Fruit fly (Drosophila melanogaster): ENCODE measurements around the gene CG11373.

The CG11373 gene

DNA sequence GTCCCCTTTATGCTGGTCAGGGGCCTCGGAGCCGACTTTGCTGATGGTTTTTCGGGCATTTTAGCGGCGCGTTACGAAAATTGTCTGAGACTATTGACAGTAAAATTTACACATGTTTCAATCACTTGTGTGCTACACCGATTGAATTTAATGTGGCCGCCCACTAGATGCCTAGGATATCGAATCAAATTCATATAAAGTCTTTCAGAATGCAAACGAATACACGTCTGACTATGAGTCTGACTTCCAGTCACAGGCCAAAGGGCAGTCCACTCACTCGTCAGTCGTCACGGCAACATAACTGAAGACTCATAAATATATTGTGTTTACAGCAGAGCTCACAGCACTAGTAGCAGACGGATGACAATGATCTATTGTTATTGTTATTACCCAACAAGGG, at the start of gene CG11373:
Gene CG11373 (minus strand): TSS at position 101 of the 400 bp plus-strand sequence.
- TF ChIP-seq CG17801 (GFP tag; optimal IDR thresholded peaks at IDR 0.05; ENCODE audit: partially characterized antibody): no peak

- TF ChIP-seq CG17801 (GFP tag; optimal IDR thresholded peaks at IDR 0.05; ENCODE audit: partially characterized antibody): no peak
Measured at dm6 chr3R:6009510-6010407, 49.0 kb upstream of the CG11373 start.

- TF ChIP-seq CG17801 (GFP tag; optimal IDR thresholded peaks at IDR 0.05; ENCODE audit: partially characterized antibody): peak; percentile 61
Measured at dm6 chr3R:6008202-6009062, 47.6 kb upstream of the CG11373 start, which contains the start of gene Rm62. Rm62 (minus strand) TSS chr3R:6008579.

dm6 chr3R:6007123-6008000, 46.6 kb upstream of the CG11373 start:
- peak; percentile 49 for TF ChIP-seq CG17801 (GFP tag; optimal IDR thresholded peaks at IDR 0.05; ENCODE audit: partially characterized antibody)

DNA sequence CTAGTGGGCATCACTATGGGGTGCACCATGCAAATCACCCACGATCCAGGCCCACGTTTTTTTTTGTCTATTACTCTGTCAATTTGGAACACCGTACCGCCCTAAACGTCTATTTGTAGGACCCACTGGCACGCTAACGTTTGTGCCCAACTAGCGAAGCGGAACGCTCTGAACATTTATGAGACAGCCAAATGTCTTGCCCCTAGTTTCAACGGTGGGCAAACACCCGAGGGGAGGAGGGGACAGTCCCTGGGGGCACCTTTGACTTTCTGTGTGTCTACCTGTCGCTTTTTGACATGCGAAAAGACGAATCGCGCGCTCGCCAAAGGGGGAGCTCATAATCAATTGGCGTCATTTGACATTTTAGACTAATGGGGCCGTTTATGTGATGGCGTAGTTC, 45.8 kb upstream of the CG11373 start:
- no peak for TF ChIP-seq CG17801 (GFP tag; optimal IDR thresholded peaks at IDR 0.05; ENCODE audit: partially characterized antibody)

DNA sequence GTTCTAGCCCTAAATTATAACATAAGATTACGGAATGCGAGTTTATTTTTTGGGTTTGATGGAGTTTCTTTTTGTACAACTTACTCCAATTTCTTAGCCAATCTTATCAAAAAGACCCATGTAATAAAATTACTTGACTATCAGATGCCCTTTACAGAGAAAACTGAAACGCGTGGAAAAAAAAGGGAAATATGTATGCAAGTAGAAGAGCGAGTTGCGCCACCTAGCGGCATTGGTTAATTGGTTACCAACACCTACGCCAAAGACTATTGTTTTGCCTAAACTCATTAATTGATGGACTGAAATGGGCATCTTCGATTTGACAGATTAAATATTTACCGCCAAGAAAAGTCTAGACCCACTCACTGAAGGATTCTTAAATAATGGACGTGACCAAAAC, 38.0 kb upstream of the CG11373 start:
- TF ChIP-seq CG17801 (GFP tag; optimal IDR thresholded peaks at IDR 0.05; ENCODE audit: partially characterized antibody): no peak

- TF ChIP-seq CG17801 (GFP tag; optimal IDR thresholded peaks at IDR 0.05; ENCODE audit: partially characterized antibody): no peak
Measured at dm6 chr3R:5998235-5998666, 37.5 kb upstream of the CG11373 start.

DNA sequence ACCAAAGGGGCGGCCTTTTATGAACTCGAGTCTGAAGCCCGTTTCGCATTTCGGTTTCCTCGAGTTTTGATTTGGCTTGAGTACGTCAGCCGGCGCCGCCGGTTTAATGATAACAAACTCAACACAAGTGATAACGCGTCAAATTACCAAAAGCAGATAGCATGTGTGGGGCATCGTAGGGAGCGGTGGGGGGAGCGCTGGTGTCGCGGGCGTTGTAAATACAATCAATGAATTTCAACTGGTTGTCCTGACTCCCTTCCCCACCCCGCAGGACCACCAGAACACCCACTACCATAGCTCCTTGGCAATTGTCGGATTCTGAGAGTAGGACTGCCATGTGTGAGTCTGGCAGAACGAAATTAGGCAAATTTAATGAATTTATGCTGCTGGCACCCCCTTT, 37.0 kb upstream of the CG11373 start:
- no peak for TF ChIP-seq CG17801 (GFP tag; optimal IDR thresholded peaks at IDR 0.05; ENCODE audit: partially characterized antibody)

DNA sequence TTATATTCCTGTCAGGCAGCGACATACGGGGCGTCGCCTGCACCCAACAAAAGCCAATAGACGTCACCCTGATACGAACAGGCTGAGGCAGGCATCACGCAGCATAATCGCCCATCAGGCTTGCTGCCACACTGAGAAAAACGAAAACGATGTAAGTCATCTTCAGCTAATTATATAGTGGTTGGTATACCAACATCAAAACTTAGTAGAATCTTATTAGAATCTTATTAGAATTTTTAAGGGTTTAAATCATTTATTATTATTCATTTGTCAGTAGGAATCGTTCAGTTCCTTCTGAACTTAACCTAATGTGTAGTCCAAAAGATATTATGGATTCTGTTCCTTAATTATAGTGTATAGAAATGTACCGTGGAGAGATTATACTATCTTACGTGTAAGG, 34.6 kb upstream of the CG11373 start:
- TF ChIP-seq CG17801 (GFP tag; optimal IDR thresholded peaks at IDR 0.05; ENCODE audit: partially characterized antibody): no peak

DNA sequence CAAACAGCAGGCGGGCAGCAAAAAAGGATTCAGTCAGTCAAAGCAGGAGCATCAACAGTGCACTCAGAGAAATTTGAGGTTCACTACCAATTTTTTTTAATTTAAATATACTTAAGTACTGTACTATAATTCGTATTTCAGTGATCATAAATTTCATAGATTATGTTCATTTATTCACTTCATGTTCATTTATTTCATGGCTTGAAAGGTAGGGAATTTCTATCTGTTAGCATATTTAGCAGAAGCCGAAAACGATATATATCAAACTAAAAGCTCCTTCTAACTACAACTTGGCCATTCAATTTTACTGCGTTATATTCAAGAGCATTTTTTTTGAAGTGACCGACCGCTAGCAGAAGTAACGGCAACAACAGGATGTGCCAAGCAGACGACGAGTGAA, 33.1 kb upstream of the CG11373 start:
- TF ChIP-seq CG17801 (GFP tag; optimal IDR thresholded peaks at IDR 0.05; ENCODE audit: partially characterized antibody): no peak

- TF ChIP-seq CG17801 (GFP tag; optimal IDR thresholded peaks at IDR 0.05; ENCODE audit: partially characterized antibody): no peak
Measured at dm6 chr3R:5976717-5977116, 15.9 kb upstream of the CG11373 start, which contains the start of gene Obp83b. Obp83b (minus strand) TSS chr3R:5976817.

DNA sequence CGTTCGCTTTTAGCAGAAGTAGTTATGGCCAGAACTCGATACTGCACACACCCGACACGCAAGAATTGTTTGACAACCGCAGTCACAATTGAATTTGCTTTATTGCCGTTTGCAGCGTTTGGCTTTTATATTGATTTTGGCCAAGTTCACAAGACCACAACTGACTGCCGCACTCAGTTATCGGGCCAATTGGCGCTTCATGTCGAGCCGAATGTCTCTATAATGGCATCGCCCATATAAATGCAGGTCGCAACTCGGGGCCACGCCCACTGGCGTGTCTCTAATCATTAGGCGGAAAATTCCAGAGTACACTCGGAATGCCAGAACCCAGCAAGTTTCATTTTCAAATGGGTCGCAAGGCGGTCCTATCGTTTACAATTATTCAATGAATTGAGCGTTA, 14.4 kb upstream of the CG11373 start, which contains the start of gene Obp83a:
Gene Obp83a (minus strand): TSS at position 101 of the 400 bp plus-strand sequence.
- no peak for TF ChIP-seq CG17801 (GFP tag; optimal IDR thresholded peaks at IDR 0.05; ENCODE audit: partially characterized antibody)

DNA sequence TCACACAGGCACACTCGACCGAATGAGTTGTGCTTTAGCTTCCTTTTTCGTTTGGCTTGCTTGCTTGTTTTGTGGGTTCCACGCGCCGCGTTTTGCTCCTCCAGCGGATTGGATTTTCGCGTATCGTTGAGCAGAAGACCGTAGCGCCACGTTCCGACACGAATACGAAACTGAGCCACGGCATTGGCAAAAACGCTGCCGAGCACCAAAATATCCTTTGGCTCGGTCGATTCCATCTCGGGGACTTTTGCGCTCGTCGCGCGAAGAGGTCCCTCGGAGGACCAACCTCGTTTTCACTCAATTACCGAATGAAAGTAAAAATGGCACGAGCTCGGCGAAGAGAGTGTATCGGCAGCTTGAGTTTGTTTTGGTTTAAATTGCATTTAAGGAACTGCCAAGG, 1.4 kb downstream of the CG11373 start, which contains the start of gene side-III:
Gene side-III (minus strand): TSS at position 174 of the 400 bp plus-strand sequence.
- no peak for TF ChIP-seq CG17801 (GFP tag; optimal IDR thresholded peaks at IDR 0.05; ENCODE audit: partially characterized antibody)

dm6 chr3R:5937715-5938114, 23.1 kb downstream of the CG11373 start:
- TF ChIP-seq CG17801 (GFP tag; optimal IDR thresholded peaks at IDR 0.05; ENCODE audit: partially characterized antibody): no peak
